Fruit fly (Drosophila melanogaster) whole organism, adult: ENCODE results near the gene CG12590.
A peak's percentile ranks its signal among the peaks of the same experiment; 100 is the strongest.

Experiments used
- CG11617 ChIP-seq: fragments of 200-800 bp; sonication (Bioruptor generic); optimal IDR thresholded peaks from 2 replicates; lab custom pipeline; 2017; ENCODE audit warnings: mild to moderate bottlenecking, missing biosample characterization, missing genetic modification reagents, missing genetic modification characterization
- CG12768 ChIP-seq: fragments of 200-800 bp; sonication (Bioruptor generic); optimal IDR thresholded peaks from 2 replicates; lab custom pipeline; 2017; ENCODE audit warnings: missing biosample characterization, missing genetic modification characterization, mild to moderate bottlenecking, moderate library complexity, missing genetic modification reagents
- CG14711 ChIP-seq: fragments of 200-800 bp; sonication (Bioruptor generic); optimal IDR thresholded peaks from 2 replicates; lab custom pipeline; 2018; ENCODE audit warnings: missing biosample characterization, mild to moderate bottlenecking, missing genetic modification characterization, moderate library complexity
- CG1620 ChIP-seq: fragments of 200-800 bp; sonication (Bioruptor generic); optimal IDR thresholded peaks from 2 replicates; lab custom pipeline; 2016; ENCODE audit warnings: missing biosample characterization, missing genetic modification characterization
- CG33017 ChIP-seq: fragments of 200-800 bp; sonication (Bioruptor generic); optimal IDR thresholded peaks from 2 replicates; lab custom pipeline; 2018; ENCODE audit warnings: missing biosample characterization, mild to moderate bottlenecking, missing genetic modification characterization, moderate library complexity
- CG5204 ChIP-seq: fragments of 200-800 bp; sonication (Bioruptor generic); optimal IDR thresholded peaks from 2 replicates; lab custom pipeline; 2016; ENCODE audit warnings: missing biosample characterization, missing genetic modification characterization
- CG7045 ChIP-seq: fragments of 200-800 bp; sonication (Bioruptor generic); optimal IDR thresholded peaks from 2 replicates; lab custom pipeline; 2017; ENCODE audit warnings: missing biosample characterization, mild to moderate bottlenecking, missing genetic modification characterization
- CG7101 ChIP-seq: fragments of 200-800 bp; sonication (Bioruptor generic); optimal IDR thresholded peaks from 2 replicates; lab custom pipeline; 2018; ENCODE audit warnings: missing biosample characterization, mild to moderate bottlenecking, missing genetic modification characterization, moderate library complexity
- Clk ChIP-seq: fragments of 200-800 bp; sonication (Bioruptor generic); optimal IDR thresholded peaks from 2 replicates; lab custom pipeline; 2017; ENCODE audit warnings: missing biosample characterization, missing genetic modification characterization
- Crg-1 ChIP-seq: fragments of 200-800 bp; sonication (Bioruptor generic); optimal IDR thresholded peaks from 2 replicates; lab custom pipeline; 2016; ENCODE audit warnings: missing biosample characterization, missing genetic modification characterization
- Hr96 ChIP-seq: fragments of 200-800 bp; sonication (Bioruptor generic); optimal IDR thresholded peaks from 2 replicates; lab custom pipeline; 2016; ENCODE audit warnings: missing biosample characterization, missing genetic modification characterization
- Mnt ChIP-seq: fragments of 200-800 bp; sonication (Bioruptor generic); optimal IDR thresholded peaks from 2 replicates; lab custom pipeline; 2016; ENCODE audit warnings: missing biosample characterization, mild to moderate bottlenecking, missing genetic modification characterization
- bab1 ChIP-seq: fragments of 200-800 bp; sonication (Bioruptor generic); optimal IDR thresholded peaks from 3 replicates; lab custom pipeline; 2019; ENCODE audit warnings: missing biosample characterization, mild to moderate bottlenecking, missing genetic modification characterization, moderate library complexity
- cic ChIP-seq: fragments of 200-800 bp; sonication (Bioruptor generic); optimal IDR thresholded peaks from 2 replicates; lab custom pipeline; 2017; ENCODE audit warnings: missing biosample characterization, mild to moderate bottlenecking, missing genetic modification characterization, moderate library complexity
- cnc ChIP-seq, 2 experiments: fragments of >200 bp; optimal IDR thresholded peaks; 2 replicates each; lab custom pipeline; 2017
- kay ChIP-seq: fragments of 200-800 bp; sonication (Bioruptor generic); peaks from one replicate; lab custom pipeline; 2016; ENCODE audit warnings: missing biosample characterization, missing genetic modification characterization, borderline replicate concordance
- ovo ChIP-seq: fragments of 200-800 bp; sonication (Bioruptor generic); optimal IDR thresholded peaks from 2 replicates; lab custom pipeline; 2016; ENCODE audit warnings: missing biosample characterization, missing genetic modification characterization
- pad ChIP-seq: fragments of 200-800 bp; sonication (Bioruptor generic); optimal IDR thresholded peaks from 3 replicates; lab custom pipeline; 2017; ENCODE audit warnings: missing biosample characterization, missing genetic modification characterization, mild to moderate bottlenecking, moderate library complexity, missing genetic modification reagents
- tj ChIP-seq: fragments of 200-800 bp; sonication (Bioruptor generic); optimal IDR thresholded peaks from 3 replicates; lab custom pipeline; 2017; ENCODE audit warnings: missing biosample characterization, mild to moderate bottlenecking, missing genetic modification characterization, moderate library complexity
- toe ChIP-seq: fragments of 200-800 bp; sonication (Bioruptor generic); optimal IDR thresholded peaks from 2 replicates; lab custom pipeline; 2016; ENCODE audit warnings: missing biosample characterization, missing genetic modification characterization

Gene CG12590

DNA sequence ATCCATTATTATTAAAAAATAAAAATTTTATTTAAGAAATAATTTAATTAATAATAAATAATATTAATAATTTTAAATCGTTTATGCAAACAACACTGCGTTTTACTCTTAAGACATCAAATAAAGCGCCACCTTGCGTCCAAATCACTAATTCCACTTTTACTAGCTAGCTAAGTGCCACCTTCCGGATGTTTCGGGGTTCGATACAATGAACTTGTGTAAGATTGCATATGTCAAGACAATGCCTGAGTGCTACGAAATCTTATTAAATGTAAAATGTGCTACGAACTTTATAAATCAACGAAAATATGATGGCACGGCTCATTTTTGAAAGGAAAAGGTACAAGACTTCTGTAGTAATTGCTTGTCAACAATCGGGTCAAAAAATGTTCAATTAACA is 32.5 kb upstream of the CG12590 start:
- TF ChIP-seq Clk (GFP tag; lab: Kevin White, UChicago) (no peak), CG5204 (GFP tag; lab: Kevin White, UChicago) (peak; percentile 36), Mnt (GFP tag; lab: Kevin White, UChicago) (peak; percentile 59), CG14711 (tag; lab: Kevin White, UChicago) (no peak), CG11617 (GFP tag; lab: Kevin White, UChicago) (no peak), Hr96 (GFP tag; lab: Kevin White, UChicago) (peak; percentile 63), ovo (GFP tag; lab: Kevin White, UChicago) (peak; percentile 49), CG7101 (tag; lab: Kevin White, UChicago) (peak; percentile 34), Crg-1 (GFP tag; lab: Kevin White, UChicago) (peak; percentile 13), tj (no peak), pad (GFP tag; lab: Kevin White, UChicago) (peak; percentile 38), bab1 (GFP tag; lab: Kevin White, UChicago) (peak; percentile 63), CG1620 (GFP tag; lab: Kevin White, UChicago) (peak; percentile 82), toe (GFP tag; lab: Kevin White, UChicago) (peak; percentile 56), CG12768 (no peak)

DNA sequence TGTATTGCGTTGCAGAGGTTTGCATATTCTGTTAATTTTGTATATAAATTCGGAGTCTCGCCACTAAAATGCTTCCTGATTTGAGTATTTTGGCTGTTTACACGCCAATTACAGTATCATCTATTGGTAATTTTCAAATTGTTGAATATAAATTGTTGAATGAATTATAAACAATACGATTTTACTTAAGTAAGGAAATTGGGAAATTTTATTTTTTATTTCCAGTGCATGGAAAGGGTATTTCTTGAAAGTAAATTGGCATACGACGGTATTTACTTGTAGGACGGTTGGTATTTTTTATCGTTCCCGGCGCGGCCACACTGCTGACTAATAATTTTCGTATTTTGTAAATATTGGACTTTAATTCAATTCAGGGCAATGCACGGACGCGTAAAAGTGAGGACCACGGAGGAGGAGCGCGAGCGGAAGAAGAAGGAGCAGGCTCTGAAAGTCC is 31.6 kb upstream of the CG12590 start, which contains the start of gene RabGGTa:
TSS of gene RabGGTa (plus strand) at position 298 of the 454 bp plus-strand sequence.
- TF ChIP-seq Mnt (GFP tag; lab: Kevin White, UChicago): no peak
- no peak for TF ChIP-seq Crg-1 (GFP tag; lab: Kevin White, UChicago)
- no peak for TF ChIP-seq Hr96 (GFP tag; lab: Kevin White, UChicago)
- TF ChIP-seq CG11617 (GFP tag; lab: Kevin White, UChicago): peak; percentile 28
- peak; percentile 36 for TF ChIP-seq CG33017 (tag; lab: Kevin White, UChicago)
- peak; percentile 19 for TF ChIP-seq bab1 (GFP tag; lab: Kevin White, UChicago)
- peak; percentile 52 for TF ChIP-seq CG7045 (GFP tag; lab: Kevin White, UChicago)
- peak; percentile 4 for TF ChIP-seq CG1620 (GFP tag; lab: Kevin White, UChicago)
- peak; percentile 45 for TF ChIP-seq CG7101 (tag; lab: Kevin White, UChicago)
- peak; percentile 48 for TF ChIP-seq CG5204 (GFP tag; lab: Kevin White, UChicago)
- TF ChIP-seq kay (GFP tag; lab: Kevin White, UChicago): peak; percentile 1
- TF ChIP-seq pad (GFP tag; lab: Kevin White, UChicago): no peak
- peak; percentile 46 for TF ChIP-seq CG14711 (tag; lab: Kevin White, UChicago)
- TF ChIP-seq Clk (GFP tag; lab: Kevin White, UChicago): no peak

DNA sequence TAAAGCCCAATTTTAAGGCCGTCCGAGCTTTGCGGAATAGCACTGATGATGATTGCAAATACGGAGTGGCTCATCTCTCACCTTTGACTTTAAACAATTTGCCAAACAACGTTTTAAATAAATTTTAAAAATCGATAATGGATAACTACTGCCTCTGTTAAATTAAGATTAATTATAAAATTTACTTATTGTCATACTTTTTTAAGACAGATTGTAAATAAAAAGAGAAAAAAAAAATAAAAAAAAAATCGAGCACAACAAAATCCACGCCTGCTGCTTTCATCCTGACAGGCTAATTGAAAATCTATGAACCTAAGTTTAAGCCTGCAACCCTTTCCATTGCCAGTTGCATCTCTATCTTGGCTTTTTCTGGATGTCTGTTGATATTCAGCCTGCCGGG is 20.5 kb upstream of the CG12590 start, which contains the start of gene CG12589:
TSS of gene CG12589 (minus strand) at position 101 of the 400 bp plus-strand sequence.
- TF ChIP-seq cic (GFP tag; lab: Kevin White, UChicago) (no peak), Crg-1 (GFP tag; lab: Kevin White, UChicago) (no peak), pad (GFP tag; lab: Kevin White, UChicago) (no peak), ovo (GFP tag; lab: Kevin White, UChicago) (no peak), tj (no peak), kay (GFP tag; lab: Kevin White, UChicago) (no peak), CG1620 (GFP tag; lab: Kevin White, UChicago) (no peak), toe (GFP tag; lab: Kevin White, UChicago) (no peak), CG7045 (GFP tag; lab: Kevin White, UChicago) (no peak), CG14711 (tag; lab: Kevin White, UChicago) (no peak), Mnt (GFP tag; lab: Kevin White, UChicago) (no peak), CG12768 (no peak), bab1 (GFP tag; lab: Kevin White, UChicago) (no peak), CG11617 (GFP tag; lab: Kevin White, UChicago) (no peak), CG33017 (tag; lab: Kevin White, UChicago) (no peak), CG7101 (tag; lab: Kevin White, UChicago) (no peak), cnc (optimal IDR thresholded peaks at IDR 0.05; lab: Kevin White, UChicago) (no peak), Hr96 (GFP tag; lab: Kevin White, UChicago) (no peak), CG5204 (GFP tag; lab: Kevin White, UChicago) (no peak)

DNA sequence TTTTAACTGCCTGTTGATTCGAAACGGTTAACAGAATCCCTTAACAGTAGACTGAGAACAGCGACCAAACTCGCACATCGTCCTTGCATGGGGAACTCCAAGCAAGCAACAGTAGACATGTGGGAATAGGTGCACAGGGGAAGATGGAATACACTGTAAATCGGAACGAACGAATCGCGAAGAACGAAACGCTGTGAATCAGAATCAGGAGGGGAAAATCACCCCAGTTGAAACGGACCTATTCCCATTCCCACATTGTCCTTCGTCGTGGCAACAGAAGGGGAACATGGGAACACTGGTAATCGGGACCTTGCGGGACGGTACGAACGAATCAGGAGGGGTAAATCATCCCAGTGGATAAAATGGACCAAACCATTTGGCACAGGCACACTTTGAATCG is 8.9 kb upstream of the CG12590 start, which contains the start of gene dpr16:
TSS of gene dpr16 (plus strand) at position 386 of the 400 bp plus-strand sequence.
- no peak for TF ChIP-seq Clk (GFP tag; lab: Kevin White, UChicago)
- peak; percentile 99 for TF ChIP-seq pad (GFP tag; lab: Kevin White, UChicago)

DNA sequence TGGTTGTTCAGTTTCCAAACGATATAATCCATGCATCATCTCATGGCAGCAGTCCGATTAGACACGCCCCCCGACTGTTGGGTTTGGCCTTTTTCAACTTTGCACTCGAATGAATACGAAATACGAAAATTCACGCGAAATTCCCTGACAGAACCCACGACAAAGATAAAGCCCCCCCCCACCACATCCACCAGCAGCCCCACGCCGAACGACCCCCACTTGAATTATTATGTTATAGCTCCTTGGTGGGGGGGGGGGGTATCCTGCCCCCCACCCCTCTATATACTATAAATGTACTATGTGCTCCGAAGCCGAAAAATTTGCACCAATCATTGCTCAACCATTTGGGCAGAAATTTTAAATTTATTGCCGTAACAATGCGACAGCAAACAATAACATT is 2.8 kb downstream of the CG12590 start:
- TF ChIP-seq CG33017 (tag; lab: Kevin White, UChicago) (no peak), cic (GFP tag; lab: Kevin White, UChicago) (no peak), cnc (optimal IDR thresholded peaks at IDR 0.05; lab: Kevin White, UChicago) (no peak)

DNA sequence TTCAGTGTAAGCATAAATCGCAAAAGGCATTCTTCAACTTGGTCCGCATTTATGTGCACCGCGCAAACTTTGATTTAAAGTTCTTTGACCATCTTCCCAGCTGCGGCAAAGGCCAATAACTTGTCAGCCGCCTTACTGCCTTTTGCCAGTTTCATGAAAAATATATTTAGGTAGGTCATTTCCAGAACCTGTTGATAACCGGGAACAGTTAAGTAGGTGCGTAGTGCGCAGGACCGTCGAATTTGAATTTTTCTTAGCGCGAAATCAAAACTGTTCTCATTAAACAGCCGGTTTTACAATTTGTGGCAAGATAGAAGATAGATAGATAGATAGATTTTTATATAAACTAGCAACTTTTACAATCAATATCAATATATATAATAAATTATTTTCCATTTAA is 12.6 kb downstream of the CG12590 start:
- TF ChIP-seq toe (GFP tag; lab: Kevin White, UChicago) (no peak), Mnt (GFP tag; lab: Kevin White, UChicago) (no peak), CG7101 (tag; lab: Kevin White, UChicago) (no peak), ovo (GFP tag; lab: Kevin White, UChicago) (no peak), CG7045 (GFP tag; lab: Kevin White, UChicago) (no peak), cic (GFP tag; lab: Kevin White, UChicago) (no peak), tj (no peak), Clk (GFP tag; lab: Kevin White, UChicago) (no peak), CG33017 (tag; lab: Kevin White, UChicago) (no peak), CG1620 (GFP tag; lab: Kevin White, UChicago) (no peak), CG12768 (no peak), Crg-1 (GFP tag; lab: Kevin White, UChicago) (no peak), bab1 (GFP tag; lab: Kevin White, UChicago) (no peak), CG11617 (GFP tag; lab: Kevin White, UChicago) (no peak), cnc (optimal IDR thresholded peaks at IDR 0.05; lab: Kevin White, UChicago) (no peak), Hr96 (GFP tag; lab: Kevin White, UChicago) (no peak)
